Fruit fly (Drosophila melanogaster) whole organism, wandering third instar larva: ENCODE measurements around the gene Frmd5.

Source experiments
- Abd-B ChIP-seq: fragments of >200 bp; optimal IDR thresholded peaks from 2 replicates; lab custom pipeline; 2017; ENCODE audit warnings: missing biosample characterization, missing genetic modification characterization
- CG9705 ChIP-seq: fragments of 200-800 bp; sonication (Bioruptor generic); optimal IDR thresholded peaks from 2 replicates; lab custom pipeline; 2018; ENCODE audit warnings: missing biosample characterization, mild to moderate bottlenecking, missing genetic modification characterization
- Dfd ChIP-seq: fragments of >200 bp; optimal IDR thresholded peaks from 2 replicates; lab custom pipeline; 2017; ENCODE audit warnings: missing biosample characterization, missing genetic modification characterization
- HLH106 ChIP-seq: fragments of 200-800 bp; optimal IDR thresholded peaks from 3 replicates; lab custom pipeline; 2019; ENCODE audit warnings: missing biosample characterization, mild to moderate bottlenecking, missing genetic modification characterization, moderate library complexity
- Sp1 ChIP-seq: fragments of 200-800 bp; sonication (Bioruptor generic); optimal IDR thresholded peaks from 3 replicates; lab custom pipeline; 2019; ENCODE audit warnings: missing biosample characterization, mild to moderate bottlenecking, missing genetic modification characterization, moderate library complexity
- Vsx2 ChIP-seq: fragments of 200-300, 225-300 bp; sonication (Bioruptor generic); optimal IDR thresholded peaks from 2 replicates; lab custom pipeline; 2018; ENCODE audit warnings: missing biosample characterization, missing genetic modification characterization; ENCODE audit not compliant: partially characterized antibody
- brk ChIP-seq: fragments of 200-800 bp; sonication (Bioruptor generic); optimal IDR thresholded peaks from 2 replicates; lab custom pipeline; 2016; ENCODE audit warnings: missing biosample characterization, mild to moderate bottlenecking, missing genetic modification characterization
- h ChIP-seq: fragments of 200-800 bp; sonication (Bioruptor generic); optimal IDR thresholded peaks from 3 replicates; lab custom pipeline; 2016; ENCODE audit warnings: missing biosample characterization, mild to moderate bottlenecking, missing genetic modification characterization
- psq ChIP-seq: fragments of 200-800 bp; sonication (Bioruptor generic); optimal IDR thresholded peaks from 3 replicates; lab custom pipeline; 2017; ENCODE audit warnings: missing biosample characterization, mild to moderate bottlenecking, missing genetic modification characterization, moderate library complexity
- rgr ChIP-seq: fragments of 200-800 bp; sonication (Bioruptor generic); optimal IDR thresholded peaks from 3 replicates; lab custom pipeline; 2016; ENCODE audit warnings: missing biosample characterization, mild to moderate bottlenecking, missing genetic modification characterization
- usp ChIP-seq: fragments of >200 bp; optimal IDR thresholded peaks from 2 replicates; lab custom pipeline; 2017; ENCODE audit warnings: missing biosample characterization, missing genetic modification characterization
- woc ChIP-seq: sonication (Bioruptor generic); optimal IDR thresholded peaks from 2 replicates; lab custom pipeline; 2016; ENCODE audit warnings: missing biosample characterization, mild to moderate bottlenecking, missing genetic modification characterization

dm6 chr2L:10344029-10344606 lies at the start of gene Frmd5:
- TF ChIP-seq Abd-B (GFP tag; lab: Kevin White, UChicago) (no peak), h (GFP tag; lab: Kevin White, UChicago) (no peak), Sp1 (GFP tag; lab: Kevin White, UChicago) (no peak), Vsx2 (GFP tag; lab: Kevin White, UChicago) (no peak), CG9705 (GFP tag; lab: Kevin White, UChicago) (no peak), usp (GFP tag; lab: Kevin White, UChicago) (no peak), woc (GFP tag; lab: Kevin White, UChicago) (no peak), rgr (GFP tag; lab: Kevin White, UChicago) (no peak), psq (GFP tag; lab: Kevin White, UChicago) (no peak), brk (no peak), HLH106 (no peak), Dfd (no peak)
